Fruit fly (Drosophila melanogaster): Measurements from ENCODE around the gene cal1.

cal1 gene

DNA sequence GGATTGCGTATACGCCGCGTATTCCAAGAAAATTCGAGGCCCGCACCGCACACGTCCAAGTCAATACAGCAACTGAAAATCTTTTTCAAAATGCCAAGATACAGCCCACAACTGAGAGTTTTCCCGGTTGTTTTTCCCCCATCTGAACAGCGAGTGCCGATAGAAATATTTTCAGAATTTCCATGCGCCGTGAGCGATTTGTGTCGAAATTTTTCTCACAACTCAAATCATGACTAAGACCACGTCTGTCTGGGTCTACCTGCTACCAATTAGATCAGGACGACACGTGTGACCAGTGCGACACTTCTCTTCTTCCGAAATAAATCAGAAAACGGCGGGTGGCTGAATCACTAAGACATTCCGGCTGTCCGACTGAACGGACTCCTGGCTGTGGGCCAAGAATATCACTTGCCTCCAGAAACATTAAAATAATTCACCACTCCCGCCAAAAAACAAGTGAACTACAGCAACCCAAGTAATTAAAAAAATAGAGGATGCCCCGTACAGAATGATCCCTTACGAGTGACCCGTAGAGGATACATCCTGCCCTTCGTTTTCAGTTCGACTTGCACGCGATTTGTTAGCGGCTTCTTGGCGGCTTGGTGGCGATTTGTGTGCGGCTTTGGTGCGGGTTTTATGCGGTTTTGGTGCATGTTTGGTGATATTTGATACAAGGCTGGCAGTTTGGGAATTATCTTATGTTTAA is 37.4 kb downstream of the cal1 start, which contains the start of gene cher:
cher (minus strand) TSS at position 51 of the 706 bp plus-strand sequence.
- TF ChIP-seq CG8478 (optimal IDR thresholded peaks at IDR 0.05) (no peak), CTCF (optimal IDR thresholded peaks at IDR 0.05) (no peak)

DNA sequence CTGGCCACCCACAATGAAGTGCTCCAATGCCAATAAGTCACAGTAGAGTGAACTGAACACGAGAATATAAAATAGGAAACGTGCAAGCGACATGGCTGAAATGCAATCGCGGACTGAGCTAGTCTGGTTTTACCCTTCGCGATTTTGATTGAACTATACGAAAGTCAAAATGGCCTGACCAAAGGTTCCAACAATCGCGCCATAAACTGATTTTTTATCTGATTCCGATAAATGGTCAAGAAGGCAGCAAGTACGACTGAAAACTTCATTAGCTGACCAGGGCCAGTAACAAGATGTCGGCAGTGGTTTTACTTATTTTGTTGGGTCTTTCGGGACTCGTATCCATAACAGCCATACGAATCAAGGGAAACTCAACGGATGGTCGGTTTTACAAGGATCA is 38.8 kb downstream of the cal1 start, which contains the start of the genes CG17477 and CG31269:
CG17477 (minus strand) TSS at position 101 of the 400 bp plus-strand sequence.
CG31269 (plus strand) TSS at position 289 of the 400 bp plus-strand sequence.
- no peak for TF ChIP-seq CTCF (optimal IDR thresholded peaks at IDR 0.05)
- no peak for TF ChIP-seq CG8478 (optimal IDR thresholded peaks at IDR 0.05)

DNA sequence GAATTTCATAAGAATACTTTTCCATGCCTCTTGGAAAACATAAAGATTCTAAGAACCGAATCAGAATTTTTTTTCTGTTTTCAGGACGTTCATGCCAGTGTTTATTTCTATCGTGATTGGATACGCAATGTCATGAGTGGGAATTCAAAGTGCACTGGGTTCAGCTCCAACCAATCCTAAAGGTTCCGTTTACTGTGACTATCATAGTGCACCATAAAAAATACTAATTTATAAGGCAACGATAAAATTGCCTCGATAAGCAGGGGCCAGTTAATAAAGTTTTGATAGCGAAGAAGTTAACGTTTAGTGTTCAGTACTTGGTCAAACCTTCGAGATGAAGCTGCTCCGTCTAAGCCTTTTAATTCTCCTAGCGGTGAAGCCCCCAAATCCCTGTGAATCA is 39.8 kb downstream of the cal1 start, which contains the start of gene CG31265:
CG31265 (plus strand) TSS at position 301 of the 400 bp plus-strand sequence.
- TF ChIP-seq CTCF (optimal IDR thresholded peaks at IDR 0.05) (no peak), CG8478 (optimal IDR thresholded peaks at IDR 0.05) (no peak)

DNA sequence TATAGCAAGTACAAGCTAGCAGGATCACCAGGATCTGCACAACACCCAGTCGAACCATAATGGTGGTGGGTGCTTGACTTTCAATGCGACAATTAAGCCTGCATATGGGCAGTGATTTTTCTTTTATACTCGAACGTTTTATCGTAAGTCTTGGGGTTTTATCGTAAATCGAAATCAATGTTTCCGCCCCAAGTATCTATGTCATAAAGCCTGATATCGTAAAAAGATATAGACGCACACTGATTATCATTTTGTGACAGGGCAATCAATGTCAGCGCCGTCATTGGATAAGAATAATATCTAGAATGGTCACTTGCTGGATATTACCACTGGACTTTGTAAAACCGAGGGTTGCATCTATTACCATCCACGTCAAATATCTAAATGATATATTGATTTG is 42.2 kb downstream of the cal1 start, which contains the start of gene CG17475:
CG17475 (minus strand) TSS at position 101 of the 400 bp plus-strand sequence.
- no peak for TF ChIP-seq CG8478 (optimal IDR thresholded peaks at IDR 0.05)
- no peak for TF ChIP-seq CTCF (optimal IDR thresholded peaks at IDR 0.05)

dm6 chr3R:17132098-17132712 is 44.1 kb downstream of the cal1 start, which contains the start of the genes CG4053 and CG31266:
Gene CG4053 (minus strand): TSS chr3R:17132198.
Gene CG31266 (plus strand): TSS chr3R:17132662.
- TF ChIP-seq CTCF (optimal IDR thresholded peaks at IDR 0.05) (no peak), CG8478 (optimal IDR thresholded peaks at IDR 0.05) (no peak)

- TF ChIP-seq CTCF (optimal IDR thresholded peaks at IDR 0.05) (no peak), CG8478 (optimal IDR thresholded peaks at IDR 0.05) (no peak)
Observed at dm6 chr3R:17133897-17134296, 45.8 kb downstream of the cal1 start, which contains the start of gene CG31267. Gene CG31267 (plus strand): TSS chr3R:17134197.

DNA sequence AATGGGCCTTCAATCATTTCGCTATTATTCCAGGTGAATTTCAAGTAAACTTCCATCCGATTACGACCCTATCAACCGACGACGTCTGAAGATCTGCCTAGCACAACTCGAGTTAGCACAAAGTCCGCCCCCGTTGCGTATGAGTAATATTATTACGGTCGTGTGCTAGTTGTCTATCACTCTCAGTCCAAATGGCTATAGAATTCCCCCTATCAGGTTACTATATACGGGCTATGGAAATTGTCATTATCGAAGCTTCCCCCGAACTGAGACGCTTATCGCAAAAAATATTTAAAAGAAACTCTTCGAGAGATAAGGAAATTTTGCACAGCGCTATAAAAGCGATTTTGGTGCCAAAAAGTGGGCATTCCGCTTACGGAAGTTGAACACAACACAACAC is 47.7 kb downstream of the cal1 start, which contains the start of gene CG5246:
CG5246 (plus strand) TSS at position 365 of the 400 bp plus-strand sequence.
- TF ChIP-seq CG8478 (optimal IDR thresholded peaks at IDR 0.05) (no peak), CTCF (optimal IDR thresholded peaks at IDR 0.05) (no peak)

DNA sequence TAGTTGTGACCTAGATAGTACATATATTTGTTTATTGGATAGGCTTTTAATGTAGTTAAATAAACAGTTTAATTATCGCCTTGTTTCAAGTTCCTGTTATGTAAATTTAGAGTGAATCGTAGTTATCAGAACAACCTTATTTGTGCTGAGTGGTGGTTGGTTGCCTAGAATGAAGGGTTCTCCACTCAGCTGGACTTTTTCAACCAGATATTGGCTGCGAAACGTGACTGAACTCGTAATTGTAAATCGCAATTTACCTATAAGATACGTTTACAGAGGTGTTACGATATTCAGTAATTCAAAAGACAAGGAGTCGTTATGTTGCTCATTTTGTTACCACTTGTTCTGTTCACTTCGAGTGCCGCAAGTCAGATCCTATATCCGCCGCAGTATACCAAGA is 49.5 kb downstream of the cal1 start, which contains the start of gene CG5255:
CG5255 (plus strand) TSS at position 301 of the 400 bp plus-strand sequence.
- TF ChIP-seq CG8478 (optimal IDR thresholded peaks at IDR 0.05) (no peak), CTCF (optimal IDR thresholded peaks at IDR 0.05) (no peak)

DNA sequence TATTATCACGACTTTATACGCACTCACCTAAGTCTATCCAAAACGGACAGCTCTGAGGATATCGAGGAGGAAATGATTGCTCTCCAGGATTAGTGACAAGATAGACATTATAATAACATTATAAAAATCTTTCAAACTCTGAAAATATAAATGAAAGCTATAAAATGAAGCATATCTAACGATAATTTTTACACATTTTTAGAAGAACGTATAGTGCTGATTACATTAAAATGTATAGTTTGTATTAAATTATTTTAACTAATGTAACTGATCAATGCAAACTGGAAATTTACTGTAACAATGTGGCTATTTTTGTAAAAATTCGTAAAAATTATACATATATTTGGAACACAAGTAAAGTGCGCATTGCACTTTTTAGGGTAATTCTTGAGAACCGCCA is 50.6 kb downstream of the cal1 start, which contains the start of gene CG5265:
CG5265 (plus strand) TSS at position 301 of the 400 bp plus-strand sequence.
- TF ChIP-seq CTCF (optimal IDR thresholded peaks at IDR 0.05): no peak
- no peak for TF ChIP-seq CG8478 (optimal IDR thresholded peaks at IDR 0.05)
